Fruit fly (Drosophila melanogaster): ENCODE data around the gene CG4661.

Gene CG4661

DNA sequence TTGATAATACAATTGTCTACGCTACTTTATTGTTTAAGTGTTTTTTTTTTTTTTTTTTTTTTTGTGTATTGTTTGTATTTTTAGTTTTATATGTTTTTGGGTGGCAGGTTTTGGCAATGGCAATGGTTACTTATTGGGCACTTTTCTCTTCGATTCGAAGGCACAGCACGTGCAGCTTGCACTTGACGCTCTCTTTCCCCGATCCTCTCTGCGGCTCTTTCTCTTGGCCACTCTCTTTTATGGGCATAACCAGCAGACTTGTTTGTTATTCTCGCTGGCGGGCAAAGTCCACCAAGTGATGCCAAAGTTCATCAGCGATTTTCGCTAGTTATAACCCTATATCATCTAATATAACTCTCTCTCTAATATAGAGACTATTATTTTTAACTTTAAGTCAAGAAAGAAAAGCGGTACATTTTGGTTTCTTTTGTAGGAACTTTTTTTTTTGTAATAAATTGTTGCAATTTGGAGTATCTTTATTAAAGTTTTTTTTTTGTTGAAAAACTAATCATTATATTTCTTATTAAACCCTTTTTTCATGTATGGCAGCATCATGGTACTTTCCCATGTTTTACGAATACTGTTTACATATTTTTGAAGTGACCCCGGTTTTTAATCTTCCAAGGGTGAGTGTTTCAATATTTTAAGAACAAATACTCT is 32.8 kb upstream of the CG4661 start:
- TF ChIP-seq CG8478 (optimal IDR thresholded peaks at IDR 0.05) (no peak), CTCF (optimal IDR thresholded peaks at IDR 0.05) (no peak)

DNA sequence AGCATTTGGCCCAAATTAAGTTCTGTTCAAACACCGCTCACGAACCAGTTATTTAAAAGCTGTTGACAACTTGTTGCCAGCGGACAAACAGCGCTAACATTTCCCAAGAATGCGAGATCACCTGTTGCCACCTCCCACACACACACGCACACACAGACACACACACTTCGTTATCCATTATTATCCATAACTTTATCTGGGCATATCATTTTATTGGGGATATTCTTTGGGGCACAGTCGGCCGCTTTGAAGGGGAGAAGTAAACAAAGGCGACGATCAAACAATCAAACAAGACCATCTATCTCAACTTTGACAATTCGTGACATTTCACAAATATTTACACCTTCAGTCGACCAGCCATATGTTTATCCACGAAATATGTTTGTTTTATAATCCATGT is 31.6 kb upstream of the CG4661 start:
- TF ChIP-seq CG8478 (optimal IDR thresholded peaks at IDR 0.05) (no peak), CTCF (optimal IDR thresholded peaks at IDR 0.05) (no peak)

DNA sequence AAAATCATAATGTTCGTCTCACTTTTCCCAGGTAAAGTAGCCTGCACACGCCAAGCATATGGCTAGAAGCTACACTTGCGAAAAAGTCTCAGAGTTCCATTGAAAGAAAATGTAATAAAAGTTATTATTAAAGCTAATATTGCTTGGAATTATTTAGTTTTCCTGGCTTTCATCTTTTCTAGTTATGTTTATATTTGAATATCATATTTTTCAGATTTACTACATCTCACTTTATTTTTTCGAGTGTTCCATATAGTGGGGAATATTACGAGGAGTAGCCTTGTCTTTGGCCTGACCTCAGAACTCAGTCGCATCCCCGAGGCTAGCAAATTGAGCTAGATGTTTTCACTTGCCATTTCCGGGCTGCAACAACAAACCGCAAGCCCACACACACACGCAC is 30.0 kb upstream of the CG4661 start:
- TF ChIP-seq CG8478 (optimal IDR thresholded peaks at IDR 0.05) = no peak
- TF ChIP-seq CTCF (optimal IDR thresholded peaks at IDR 0.05) = no peak

- TF ChIP-seq CG8478 (optimal IDR thresholded peaks at IDR 0.05) = no peak
- TF ChIP-seq CTCF (optimal IDR thresholded peaks at IDR 0.05) = no peak
These were observed 29.0 kb upstream of the CG4661 start for dm6 chrX:12886543-12886942.

- TF ChIP-seq CTCF (optimal IDR thresholded peaks at IDR 0.05) (no peak), CG8478 (optimal IDR thresholded peaks at IDR 0.05) (no peak)
These were observed 12.3 kb upstream of the CG4661 start for dm6 chrX:12869850-12870249.

DNA sequence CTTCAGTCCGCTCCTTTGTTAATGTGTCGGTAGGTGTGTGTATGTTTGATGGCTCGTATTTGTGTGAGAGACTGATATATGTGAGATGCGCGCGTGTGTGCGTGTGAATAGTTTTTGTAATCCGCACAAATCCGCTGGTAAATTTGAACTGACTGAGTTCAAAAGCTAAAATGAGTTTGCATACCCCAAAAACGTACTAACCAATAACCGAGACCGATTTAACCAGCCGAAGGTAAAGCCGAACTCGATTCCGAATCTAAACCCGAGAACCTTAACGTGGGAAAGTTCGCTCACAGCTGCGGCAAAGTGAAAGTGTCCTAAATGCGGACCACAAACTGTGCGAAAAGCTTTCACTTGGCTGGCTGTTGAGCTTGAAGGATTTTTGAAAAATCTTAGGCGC is 11.1 kb upstream of the CG4661 start:
- TF ChIP-seq CG8478 (optimal IDR thresholded peaks at IDR 0.05) = no peak
- TF ChIP-seq CTCF (optimal IDR thresholded peaks at IDR 0.05) = no peak

- TF ChIP-seq CG8478 (optimal IDR thresholded peaks at IDR 0.05) = no peak
- no peak for TF ChIP-seq CTCF (optimal IDR thresholded peaks at IDR 0.05)
These were observed 15.6 kb downstream of the CG4661 start for dm6 chrX:12841842-12842437.

- no peak for TF ChIP-seq CG8478 (optimal IDR thresholded peaks at IDR 0.05)
These were observed 17.5 kb downstream of the CG4661 start for dm6 chrX:12840041-12840440.

DNA sequence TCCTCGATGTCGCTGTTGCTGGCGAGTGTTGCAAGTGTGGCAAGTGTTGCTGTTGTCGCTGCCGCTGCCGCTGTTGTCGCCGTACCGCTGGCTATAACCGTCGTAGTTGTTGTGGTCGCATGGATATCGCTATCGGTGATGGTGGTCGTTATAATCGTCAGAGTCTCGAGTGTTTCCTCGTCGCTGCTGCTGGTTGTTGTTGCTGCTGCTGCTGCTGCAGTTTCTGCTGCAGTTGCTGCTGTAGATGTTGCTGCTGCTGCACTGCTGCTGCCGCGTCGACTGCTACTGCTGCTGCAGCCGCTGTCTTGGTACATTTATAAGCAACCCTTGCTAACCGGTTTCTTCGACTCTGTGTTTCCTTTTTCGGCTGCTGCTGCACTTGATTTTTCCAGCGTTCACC is 26.2 kb downstream of the CG4661 start:
- no peak for TF ChIP-seq CTCF (optimal IDR thresholded peaks at IDR 0.05)
- no peak for TF ChIP-seq CG8478 (optimal IDR thresholded peaks at IDR 0.05)

- TF ChIP-seq CTCF (optimal IDR thresholded peaks at IDR 0.05) (no peak), CG8478 (optimal IDR thresholded peaks at IDR 0.05) (no peak)
These were observed 36.0 kb downstream of the CG4661 start for dm6 chrX:12821556-12821955.

All from S2 (cell line).